Worm (Caenorhabditis elegans) whole organism, L1 larva: ENCODE results near the gene F35A5.2.

ENCODE experiments used
- C16A3.4 ChIP-seq: fragments of 150-350 bp; optimal IDR thresholded peaks from 2 replicates; lab custom pipeline; 2014; ENCODE audit warnings: missing biosample characterization, missing genetic modification characterization
- C34B4.2 ChIP-seq: sonication (generic microtip); optimal IDR thresholded peaks from 2 replicates; lab custom pipeline; 2017; ENCODE audit warnings: mild to moderate bottlenecking, missing genetic modification characterization, missing compliant biosample characterization
- aha-1 ChIP-seq: fragments of 150-350 bp; optimal IDR thresholded peaks from 2 replicates; lab custom pipeline; 2014; ENCODE audit warnings: missing biosample characterization, missing genetic modification characterization
- alr-1 ChIP-seq: fragments of 200-800 bp; sonication (Bioruptor generic); optimal IDR thresholded peaks from 2 replicates; lab custom pipeline; 2018; ENCODE audit warnings: borderline replicate concordance, mild to moderate bottlenecking, missing genetic modification characterization, missing compliant biosample characterization
- aly-2 ChIP-seq: fragments of 150-350 bp; optimal IDR thresholded peaks from 2 replicates; lab custom pipeline; 2014; ENCODE audit warnings: missing biosample characterization, missing genetic modification characterization
- ceh-63 ChIP-seq: fragments of 200-800 bp; sonication (Bioruptor generic); optimal IDR thresholded peaks from 2 replicates; lab custom pipeline; 2018; ENCODE audit warnings: mild to moderate bottlenecking, missing genetic modification characterization, missing compliant biosample characterization
- ceh-8 ChIP-seq: fragments of 200-800 bp; sonication (Bioruptor generic); optimal IDR thresholded peaks from 2 replicates; lab custom pipeline; 2018; ENCODE audit warnings: mild to moderate bottlenecking, missing genetic modification characterization, moderate library complexity, missing compliant biosample characterization
- ceh-82 ChIP-seq, 3 experiments: fragments of 150-350 bp in 1 of 3; sonication (generic microtip) in 2 of 3; optimal IDR thresholded peaks; 2 replicates each; lab custom pipeline; 2014 to 2017; ENCODE audit warnings: missing biosample characterization in 3 of 3, missing genetic modification characterization in 3 of 3
- ceh-88 ChIP-seq: fragments of 200-800 bp; sonication (Bioruptor generic); IDR thresholded peaks from 2 replicates; pipeline ENCODE4 v1.3.6; 2022; ENCODE audit warnings: missing genetic modification characterization, missing compliant biosample characterization
- ceh-90 ChIP-seq: sonication (generic microtip); optimal IDR thresholded peaks from 2 replicates; lab custom pipeline; 2016; ENCODE audit warnings: missing genetic modification characterization, missing compliant biosample characterization
- ces-1 ChIP-seq: fragments of 150-350 bp; optimal IDR thresholded peaks from 2 replicates; lab custom pipeline; 2014; ENCODE audit warnings: missing biosample characterization, missing genetic modification reagents, missing genetic modification characterization
- dpl-1 ChIP-seq, 3 experiments: fragments of 150-350 bp in 2 of 3; sonication (generic microtip) in 1 of 3; optimal IDR thresholded peaks; 2 replicates each; lab custom pipeline; 2014 to 2017; ENCODE audit warnings: missing biosample characterization in 3 of 3, missing genetic modification characterization in 3 of 3, missing genetic modification reagents in 3 of 3
- efl-1 ChIP-seq, 4 experiments: fragments of 150-350 bp; optimal IDR thresholded peaks in 3 of 4; peaks in 1 of 4; 1 replicate in 1 of 4; 2 replicates in 3 of 4; lab custom pipeline; 2014; ENCODE audit warnings: missing biosample characterization in 2 of 4, missing genetic modification characterization in 2 of 4, missing genetic modification reagents in 2 of 4
- efl-3 ChIP-seq: fragments of 200-800 bp; sonication (Bioruptor generic); optimal IDR thresholded peaks from 2 replicates; lab custom pipeline; 2018; ENCODE audit warnings: mild to moderate bottlenecking, missing genetic modification characterization, missing compliant biosample characterization
- egl-13 ChIP-seq: sonication (generic microtip); optimal IDR thresholded peaks from 2 replicates; lab custom pipeline; 2016; ENCODE audit warnings: missing genotype, missing genetic modification reagents, missing genetic modification characterization, missing compliant biosample characterization
- egl-27 ChIP-seq, 2 experiments: fragments of 150-350 bp in 1 of 2; sonication (generic microtip); optimal IDR thresholded peaks; 3 replicates each; lab custom pipeline; 2017 to 2018; ENCODE audit warnings: missing biosample characterization in 2 of 2, missing genetic modification characterization in 2 of 2, missing genetic modification reagents in 2 of 2
- elt-3 ChIP-seq, 6 experiments: fragments of 150-350 bp in 1 of 6; sonication (generic microtip); optimal IDR thresholded peaks; 2 replicates each; lab custom pipeline; 2017 to 2018; ENCODE audit warnings: missing biosample characterization in 6 of 6, missing genetic modification characterization in 6 of 6, inconsistent platforms in 1 of 6
- fkh-4 ChIP-seq: sonication (generic microtip); optimal IDR thresholded peaks from 2 replicates; lab custom pipeline; 2016; ENCODE audit warnings: missing compliant biosample characterization, missing genetic modification characterization, borderline replicate concordance
- fkh-8 ChIP-seq: sonication (generic microtip); optimal IDR thresholded peaks from 2 replicates; lab custom pipeline; 2016; ENCODE audit warnings: mild to moderate bottlenecking, missing genetic modification characterization, missing compliant biosample characterization
- grh-1 ChIP-seq: fragments of 200-800 bp; sonication (Bioruptor generic); IDR thresholded peaks from 2 replicates; pipeline ENCODE4 v1.3.6; 2022; ENCODE audit warnings: missing genetic modification reagents, missing genetic modification characterization, missing compliant biosample characterization
- hlh-4 ChIP-seq: sonication (generic microtip); optimal IDR thresholded peaks from 2 replicates; lab custom pipeline; 2016; ENCODE audit warnings: mild to moderate bottlenecking, missing genetic modification characterization, missing compliant biosample characterization
- hpl-2 ChIP-seq: fragments of 150-350 bp; optimal IDR thresholded peaks from 2 replicates; lab custom pipeline; 2014; ENCODE audit warnings: missing biosample characterization, missing genetic modification reagents, missing genetic modification characterization
- isw-1 ChIP-seq: fragments of 200-800 bp; sonication (Bioruptor generic); IDR thresholded peaks from 2 replicates; pipeline ENCODE4 v1.3.6; 2022; ENCODE audit warnings: missing genetic modification characterization, missing compliant biosample characterization
- jun-1 ChIP-seq: fragments of 150-350 bp; optimal IDR thresholded peaks from 2 replicates; lab custom pipeline; 2014; ENCODE audit warnings: missing biosample characterization, missing genetic modification reagents, missing genetic modification characterization
- lin-13 ChIP-seq: fragments of 150-350 bp; optimal IDR thresholded peaks from 2 replicates; lab custom pipeline; 2014; ENCODE audit warnings: missing biosample characterization, missing genetic modification reagents, missing genetic modification characterization
- lin-14 ChIP-seq: fragments of 200-800 bp; sonication (Bioruptor generic); optimal IDR thresholded peaks from 2 replicates; lab custom pipeline; 2018; ENCODE audit warnings: mild to moderate bottlenecking, missing genetic modification characterization, moderate library complexity, missing compliant biosample characterization
- lir-3 ChIP-seq: sonication (generic microtip); optimal IDR thresholded peaks from 2 replicates; lab custom pipeline; 2016; ENCODE audit warnings: mild to moderate bottlenecking, missing genetic modification characterization, moderate library complexity, missing compliant biosample characterization; ENCODE audit not compliant: poor library complexity
- nhr-12 ChIP-seq: sonication (generic microtip); optimal IDR thresholded peaks from 2 replicates; lab custom pipeline; 2017; ENCODE audit warnings: missing biosample characterization, missing genetic modification characterization
- nhr-237 ChIP-seq: fragments of 150-350 bp; optimal IDR thresholded peaks from 2 replicates; lab custom pipeline; 2014; ENCODE audit warnings: missing biosample characterization, missing genetic modification characterization
- nhr-28 ChIP-seq: fragments of 150-350 bp; optimal IDR thresholded peaks from 2 replicates; lab custom pipeline; 2014; ENCODE audit warnings: missing biosample characterization, missing genetic modification characterization
- nhr-47 ChIP-seq: sonication (generic microtip); optimal IDR thresholded peaks from 2 replicates; lab custom pipeline; 2016; ENCODE audit warnings: mild to moderate bottlenecking, missing genetic modification characterization, moderate library complexity, missing compliant biosample characterization
- nhr-71 ChIP-seq: sonication (generic microtip); optimal IDR thresholded peaks from 2 replicates; lab custom pipeline; 2016; ENCODE audit warnings: mild to moderate bottlenecking, missing genetic modification characterization, moderate library complexity, missing compliant biosample characterization
- nhr-90 ChIP-seq: sonication (generic microtip); optimal IDR thresholded peaks from 2 replicates; lab custom pipeline; 2016; ENCODE audit warnings: mild to moderate bottlenecking, missing genetic modification characterization, missing compliant biosample characterization; ENCODE audit not compliant: poor library complexity
- pag-3 ChIP-seq: sonication (generic microtip); optimal IDR thresholded peaks from 2 replicates; lab custom pipeline; 2017; ENCODE audit warnings: missing genetic modification characterization, mild to moderate bottlenecking, missing compliant biosample characterization, antibody characterized with exemption, borderline replicate concordance; ENCODE audit not compliant: insufficient read depth
- pax-3 ChIP-seq: fragments of 200-800 bp; sonication (Bioruptor generic); optimal IDR thresholded peaks from 2 replicates; lab custom pipeline; 2018; ENCODE audit warnings: mild to moderate bottlenecking, missing genetic modification characterization, moderate library complexity, missing compliant biosample characterization
- pqm-1 ChIP-seq: sonication (generic microtip); optimal IDR thresholded peaks from 3 replicates; lab custom pipeline; 2017; ENCODE audit warnings: missing biosample characterization, missing genetic modification characterization
- rnt-1 ChIP-seq: sonication (generic microtip); optimal IDR thresholded peaks from 2 replicates; lab custom pipeline; 2016; ENCODE audit warnings: mild to moderate bottlenecking, missing genetic modification characterization, moderate library complexity, missing compliant biosample characterization
- snpc-4 ChIP-seq: fragments of 150-350 bp; optimal IDR thresholded peaks from 2 replicates; lab custom pipeline; 2014; ENCODE audit warnings: missing biosample characterization, missing genetic modification characterization
- snu-23 ChIP-seq: sonication (generic microtip); optimal IDR thresholded peaks from 2 replicates; lab custom pipeline; 2016; ENCODE audit warnings: missing genetic modification characterization, missing compliant biosample characterization
- sptf-1 ChIP-seq: fragments of 150-350 bp; optimal IDR thresholded peaks from 2 replicates; lab custom pipeline; 2014; ENCODE audit warnings: missing biosample characterization, missing genetic modification characterization
- sup-37 ChIP-seq: fragments of 200-800 bp; sonication (Bioruptor generic); optimal IDR thresholded peaks from 2 replicates; lab custom pipeline; 2018; ENCODE audit warnings: mild to moderate bottlenecking, missing genetic modification characterization, missing compliant biosample characterization
- swsn-7 ChIP-seq: sonication (generic microtip); optimal IDR thresholded peaks from 2 replicates; lab custom pipeline; 2016; ENCODE audit warnings: missing genetic modification characterization, missing compliant biosample characterization
- tlp-1 ChIP-seq: fragments of 150-350 bp; optimal IDR thresholded peaks from 2 replicates; lab custom pipeline; 2014; ENCODE audit warnings: missing biosample characterization, missing genetic modification characterization
- unc-62 ChIP-seq: fragments of 150-350 bp; optimal IDR thresholded peaks from 2 replicates; lab custom pipeline; 2014; ENCODE audit warnings: missing biosample characterization, missing genetic modification reagents, missing genetic modification characterization
- zip-4 ChIP-seq: fragments of 200-800 bp; sonication (Bioruptor generic); optimal IDR thresholded peaks from 2 replicates; lab custom pipeline; 2018; ENCODE audit warnings: mild to moderate bottlenecking, missing genetic modification characterization, moderate library complexity, missing compliant biosample characterization
- ztf-11 ChIP-seq, 2 experiments: sonication (generic microtip); optimal IDR thresholded peaks; 2 replicates each; lab custom pipeline; 2016 to 2017; ENCODE audit warnings: missing genetic modification characterization in 2 of 2, missing biosample characterization in 1 of 2, missing compliant biosample characterization in 1 of 2
- ztf-4 ChIP-seq: fragments of 150-350 bp; optimal IDR thresholded peaks from 2 replicates; lab custom pipeline; 2014; ENCODE audit warnings: missing biosample characterization, missing genetic modification characterization

Gene F35A5.2

DNA sequence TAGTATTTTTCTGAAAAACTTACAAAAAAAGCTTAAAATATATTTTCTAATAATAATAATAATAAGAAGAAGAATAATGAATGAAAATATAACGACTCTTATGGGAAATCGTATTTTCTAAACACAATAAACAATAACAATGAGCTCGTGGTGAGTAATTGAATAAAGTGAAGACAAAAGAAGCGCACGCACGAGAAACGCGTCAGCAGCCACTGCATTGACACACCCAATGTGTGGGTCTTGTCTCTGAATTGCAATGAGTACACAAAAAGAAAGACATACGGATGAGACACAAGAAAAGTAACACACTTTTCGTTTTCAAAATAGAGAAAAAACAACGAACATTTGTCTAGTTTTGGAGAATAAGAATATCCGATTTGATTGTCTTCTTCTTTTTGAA lies 1.6 kb upstream of the F35A5.2 start, which contains the start of gene F35A5.8 (continued):
- TF ChIP-seq C34B4.2 (tag; lab: Kevin White, UChicago) (no peak), pag-3 (peak; percentile 20), hpl-2 (GFP tag; lab: Kevin White, UChicago) (no peak), nhr-90 (tag; lab: Kevin White, UChicago) (peak; percentile 80), fkh-4 (peak; percentile 15), pqm-1 (tag; lab: Kevin White, UChicago) (no peak), ceh-88 (GFP tag; lab: Robert Waterston, UW) (no peak), lir-3 (no peak), nhr-28 (no peak), ztf-4 (tag; lab: Kevin White, UChicago) (peak; percentile 35), ceh-90 (tag; lab: Kevin White, UChicago) (no peak), ceh-63 (GFP tag; lab: Kevin White, UChicago) (no peak), ces-1 (GFP tag; lab: Kevin White, UChicago) (no peak), egl-27 (tag; optimal IDR thresholded peaks at IDR 0.05; lab: Kevin White, UChicago) (no peak), aha-1 (tag; lab: Kevin White, UChicago) (peak; percentile 22), zip-4 (GFP tag; lab: Kevin White, UChicago) (peak; percentile 31), jun-1 (tag; lab: Kevin White, UChicago) (peak; percentile 20), swsn-7 (peak; percentile 86), snpc-4 (tag; lab: Kevin White, UChicago) (peak; percentile 26), nhr-47 (tag; lab: Kevin White, UChicago) (peak; percentile 84), pax-3 (no peak), isw-1 (GFP tag; lab: Robert Waterston, UW) (peak; percentile 75), ztf-11 (tag; optimal IDR thresholded peaks at IDR 0.05; lab: Kevin White, UChicago) (peak in 1 of 2 experiments; percentile 72), efl-3 (GFP tag; lab: Kevin White, UChicago) (no peak), ceh-8 (GFP tag; lab: Kevin White, UChicago) (peak; percentile 54), elt-3 (tag; optimal IDR thresholded peaks at IDR 0.05; lab: Kevin White, UChicago) (peak in 2 of 6 experiments; percentile 30 to 50), aly-2 (tag; lab: Kevin White, UChicago) (peak; percentile 0), nhr-12 (no peak), C16A3.4 (peak; percentile 85), ceh-82 (tag; optimal IDR thresholded peaks at IDR 0.05; lab: Kevin White, UChicago) (peak; percentile 66 to 83 (median 69)), sup-37 (GFP tag; lab: Kevin White, UChicago) (peak; percentile 30), lin-13 (peak; percentile 27), egl-13 (tag; lab: Kevin White, UChicago) (peak; percentile 66), lin-14 (peak; percentile 89), unc-62 (no peak), fkh-8 (tag; lab: Kevin White, UChicago) (peak; percentile 17), tlp-1 (tag; lab: Kevin White, UChicago) (no peak), nhr-237 (no peak), grh-1 (peak; percentile 46), efl-1 (optimal IDR thresholded peaks at IDR 0.05; lab: Kevin White, UChicago) (peak; percentile 54 to 64), efl-1 (GFP tag; optimal IDR thresholded peaks at IDR 0.05 in 1 of 2; lab: Kevin White, UChicago) (peak; percentile 48 to 96), alr-1 (no peak), snu-23 (GFP tag; lab: Kevin White, UChicago) (peak; percentile 89), nhr-71 (tag; lab: Kevin White, UChicago) (peak; percentile 88), dpl-1 (GFP tag; optimal IDR thresholded peaks at IDR 0.05; lab: Kevin White, UChicago) (peak; percentile 60 to 75 (median 69)), sptf-1 (tag; lab: Kevin White, UChicago) (no peak), rnt-1 (tag; lab: Kevin White, UChicago) (peak; percentile 91), hlh-4 (tag; lab: Kevin White, UChicago) (no peak)
